Worm (Caenorhabditis elegans) whole organism, L4 larva: ENCODE measurements around the gene F09E5.11.
"Not testable (repeated sequence)": the region's sequence is repeated elsewhere in the genome, so short reads cannot be mapped to it uniquely, and the experiment has no call there.

ENCODE experiments used
- D1046.2 ChIP-seq: fragments of 200-800 bp; sonication (Bioruptor generic); IDR thresholded peaks from 2 replicates; pipeline ENCODE4 v1.3.6; 2022; ENCODE audit warnings: missing genetic modification characterization, missing compliant biosample characterization
- R02D3.7 ChIP-seq: fragments of 150-350 bp; sonication (generic microtip); optimal IDR thresholded peaks from 3 replicates; lab custom pipeline; 2014; ENCODE audit warnings: missing biosample characterization, missing genetic modification characterization
- T26A8.4 ChIP-seq: fragments of 200-800 bp; sonication (Bioruptor generic); IDR thresholded peaks from 2 replicates; pipeline ENCODE4 v1.3.6; 2022; ENCODE audit warnings: missing genetic modification characterization, missing compliant biosample characterization
- Y105C5A.15 ChIP-seq: fragments of 200-800 bp; sonication (Bioruptor generic); IDR thresholded peaks from 2 replicates; pipeline ENCODE4 v1.3.6; 2022; ENCODE audit warnings: missing genetic modification characterization, missing compliant biosample characterization
- Y48G9A.11 ChIP-seq: fragments of 200-800 bp; sonication (Bioruptor generic); IDR thresholded peaks from 2 replicates; pipeline ENCODE4 v1.3.6; 2022; ENCODE audit warnings: missing genetic modification reagents, missing genetic modification characterization, missing compliant biosample characterization
- ZK337.2 ChIP-seq: fragments of 200-800 bp; sonication (Bioruptor generic); IDR thresholded peaks from 2 replicates; pipeline ENCODE4 v1.3.6; 2022; ENCODE audit warnings: missing genetic modification reagents, missing genetic modification characterization, missing compliant biosample characterization
- aha-1 ChIP-seq: fragments of 150-350 bp; peaks from one replicate; lab custom pipeline; 2014; ENCODE audit warnings: missing biosample characterization, missing genetic modification characterization
- attf-4 ChIP-seq: sonication (generic microtip); optimal IDR thresholded peaks from 3 replicates; lab custom pipeline; 2017; ENCODE audit warnings: missing biosample characterization, missing genetic modification characterization
- ceh-20 ChIP-seq: fragments of 200-800 bp; sonication (Bioruptor generic); IDR thresholded peaks from 2 replicates; pipeline ENCODE4 v1.3.6; 2022; ENCODE audit warnings: missing genetic modification reagents, missing genetic modification characterization, missing compliant biosample characterization
- ceh-44 ChIP-seq: fragments of 200-800 bp; sonication (Bioruptor generic); IDR thresholded peaks from 2 replicates; pipeline ENCODE4 v1.3.6; 2022; ENCODE audit warnings: missing genetic modification reagents, missing genetic modification characterization, missing compliant biosample characterization
- ctbp-1 ChIP-seq: fragments of 200-800 bp; sonication (Bioruptor generic); IDR thresholded peaks from 2 replicates; pipeline ENCODE4 v1.3.6; 2022; ENCODE audit warnings: missing genetic modification reagents, missing genetic modification characterization, missing compliant biosample characterization
- daf-16 ChIP-seq, 3 experiments: sonication (generic microtip); optimal IDR thresholded peaks; 2 replicates each; lab custom pipeline; 2016 to 2017; ENCODE audit warnings: missing genetic modification characterization in 3 of 3, missing genetic modification reagents in 3 of 3, mild to moderate bottlenecking in 2 of 3, missing compliant biosample characterization in 2 of 3, missing biosample characterization in 1 of 3, moderate library complexity in 1 of 3
- daf-19 ChIP-seq: fragments of 200-800 bp; sonication (Bioruptor generic); conservative IDR thresholded peaks from 2 replicates; pipeline ENCODE4 v1.3.6; 2022; ENCODE audit warnings: missing genetic modification characterization, missing compliant biosample characterization
- dmd-6 ChIP-seq: fragments of 200-800 bp; sonication (Bioruptor generic); IDR thresholded peaks from 2 replicates; pipeline ENCODE4 v1.3.6; 2022; ENCODE audit warnings: missing genetic modification reagents, missing genetic modification characterization, missing compliant biosample characterization
- dmd-9 ChIP-seq: fragments of 200-800 bp; sonication (Bioruptor generic); IDR thresholded peaks from 2 replicates; pipeline ENCODE4 v1.3.6; 2022; ENCODE audit warnings: missing genetic modification reagents, missing genetic modification characterization, missing compliant biosample characterization
- egl-43 ChIP-seq: fragments of 200-800 bp; sonication (Bioruptor generic); IDR thresholded peaks from 2 replicates; pipeline ENCODE4 v1.3.6; 2022; ENCODE audit warnings: missing genetic modification reagents, missing genetic modification characterization, missing compliant biosample characterization
- hif-1 ChIP-seq, 2 experiments: sonication (generic microtip); optimal IDR thresholded peaks; 2 replicates each; lab custom pipeline; 2016 to 2017; ENCODE audit warnings: missing compliant biosample characterization in 2 of 2, missing genetic modification characterization in 2 of 2, missing genetic modification reagents in 2 of 2, missing genotype in 2 of 2, mild to moderate bottlenecking in 1 of 2
- hlh-11 ChIP-seq: fragments of 200-800 bp; sonication (Bioruptor generic); optimal IDR thresholded peaks from 2 replicates; lab custom pipeline; 2018; ENCODE audit warnings: mild to moderate bottlenecking, missing genetic modification characterization, missing compliant biosample characterization
- hmg-1.1 ChIP-seq: fragments of 200-800 bp; sonication (Bioruptor generic); IDR thresholded peaks from 2 replicates; pipeline ENCODE4 v1.3.6; 2022; ENCODE audit warnings: missing genetic modification reagents, missing genetic modification characterization, missing compliant biosample characterization
- lim-7 ChIP-seq: fragments of 200-800 bp; sonication (Bioruptor generic); IDR thresholded peaks from 2 replicates; pipeline ENCODE4 v1.3.6; 2022; ENCODE audit warnings: missing genetic modification characterization, missing compliant biosample characterization
- lin-1 ChIP-seq: fragments of 200-800 bp; sonication (Bioruptor generic); IDR thresholded peaks from 2 replicates; pipeline ENCODE4 v1.3.6; 2022; ENCODE audit warnings: missing genetic modification reagents, missing genetic modification characterization, missing compliant biosample characterization
- lin-29 ChIP-seq: fragments of 200-800 bp; sonication (Bioruptor generic); IDR thresholded peaks from 2 replicates; pipeline ENCODE4 v1.3.6; 2022; ENCODE audit warnings: missing genetic modification reagents, missing genetic modification characterization, missing compliant biosample characterization
- lin-38 ChIP-seq: fragments of 200-800 bp; sonication (Bioruptor generic); IDR thresholded peaks from 2 replicates; pipeline ENCODE4 v1.3.6; 2022; ENCODE audit warnings: missing genetic modification reagents, missing genetic modification characterization, missing compliant biosample characterization
- lsy-2 ChIP-seq, 2 experiments: fragments of 150-350 bp in 1 of 2; sonication (generic microtip) in 1 of 2; optimal IDR thresholded peaks; 2 replicates each; lab custom pipeline; 2014 to 2017; ENCODE audit warnings: missing biosample characterization in 2 of 2, missing genetic modification characterization in 2 of 2
- mdl-1 ChIP-seq, 2 experiments: fragments of 150-350 bp in 1 of 2; sonication (generic microtip) in 1 of 2; optimal IDR thresholded peaks; 2 replicates each; lab custom pipeline; 2014 to 2017; ENCODE audit warnings: missing biosample characterization in 2 of 2, missing genetic modification characterization in 2 of 2
- mep-1 ChIP-seq: fragments of 150-350 bp; sonication (generic microtip); optimal IDR thresholded peaks from 3 replicates; lab custom pipeline; 2014; ENCODE audit warnings: missing biosample characterization, missing genetic modification characterization
- mes-2 ChIP-seq: sonication (generic microtip); optimal IDR thresholded peaks from 2 replicates; lab custom pipeline; 2016; ENCODE audit warnings: missing genotype, mild to moderate bottlenecking, missing genetic modification characterization, missing compliant biosample characterization; ENCODE audit not compliant: poor library complexity, severe bottlenecking
- nhr-10 ChIP-seq: fragments of 150-350 bp; optimal IDR thresholded peaks from 2 replicates; lab custom pipeline; 2014; ENCODE audit warnings: missing biosample characterization, missing genetic modification characterization
- nhr-102 ChIP-seq: sonication (generic microtip); optimal IDR thresholded peaks from 2 replicates; lab custom pipeline; 2016; ENCODE audit warnings: mild to moderate bottlenecking, missing genetic modification characterization, moderate library complexity, missing compliant biosample characterization
- nhr-237 ChIP-seq: sonication (generic microtip); optimal IDR thresholded peaks from 2 replicates; lab custom pipeline; 2017; ENCODE audit warnings: missing biosample characterization, missing genetic modification characterization
- nhr-42 ChIP-seq: fragments of 200-800 bp; sonication (Bioruptor generic); IDR thresholded peaks from 2 replicates; pipeline ENCODE4 v1.3.6; 2022; ENCODE audit warnings: missing genetic modification characterization, missing compliant biosample characterization
- nhr-48 ChIP-seq: sonication (generic microtip); optimal IDR thresholded peaks from 2 replicates; lab custom pipeline; 2016; ENCODE audit warnings: mild to moderate bottlenecking, missing genetic modification characterization, missing compliant biosample characterization
- nhr-6 ChIP-seq: fragments of 150-350 bp; optimal IDR thresholded peaks from 2 replicates; lab custom pipeline; 2014; ENCODE audit warnings: missing biosample characterization, missing genetic modification characterization
- nhr-77 ChIP-seq: fragments of 150-350 bp; optimal IDR thresholded peaks from 2 replicates; lab custom pipeline; 2014; ENCODE audit warnings: missing biosample characterization, missing genetic modification characterization
- pha-4 ChIP-seq, 2 experiments: fragments of 150-350 bp in 1 of 2; fragments of 200-800 bp in 1 of 2; sonication (Bioruptor generic) in 1 of 2; IDR thresholded peaks in 1 of 2; optimal IDR thresholded peaks in 1 of 2; 2 replicates each; pipeline versions ENCODE4 v1.3.6 to Lab custom; 2014 to 2022; ENCODE audit warnings: missing genetic modification characterization in 2 of 2, missing genetic modification reagents in 2 of 2, missing biosample characterization in 1 of 2, missing compliant biosample characterization in 1 of 2
- php-3 ChIP-seq: fragments of 200-800 bp; sonication (Bioruptor generic); IDR thresholded peaks from 2 replicates; pipeline ENCODE4 v1.3.6; 2022; ENCODE audit warnings: missing genetic modification reagents, missing genetic modification characterization, missing compliant biosample characterization
- pqm-1 ChIP-seq: sonication (generic microtip); optimal IDR thresholded peaks from 2 replicates; lab custom pipeline; 2017; ENCODE audit warnings: missing biosample characterization, missing genetic modification characterization
- set-16 ChIP-seq: fragments of 200-800 bp; sonication (Bioruptor generic); IDR thresholded peaks from 2 replicates; pipeline ENCODE4 v1.3.6; 2022; ENCODE audit warnings: missing genetic modification reagents, missing genetic modification characterization, missing compliant biosample characterization
- unc-130 ChIP-seq: sonication (generic microtip); optimal IDR thresholded peaks from 2 replicates; lab custom pipeline; 2016; ENCODE audit warnings: missing genetic modification reagents, missing genetic modification characterization, missing compliant biosample characterization
- vab-7 ChIP-seq: fragments of 200-800 bp; sonication (Bioruptor generic); IDR thresholded peaks from 2 replicates; pipeline ENCODE4 v1.3.6; 2022; ENCODE audit warnings: missing genetic modification reagents, missing genetic modification characterization, missing compliant biosample characterization
- zfp-2 ChIP-seq: sonication (generic microtip); optimal IDR thresholded peaks from 2 replicates; lab custom pipeline; 2016; ENCODE audit warnings: mild to moderate bottlenecking, missing genetic modification characterization, missing compliant biosample characterization
- zfp-3 ChIP-seq: fragments of 200-800 bp; sonication (Bioruptor generic); conservative IDR thresholded peaks from 2 replicates; pipeline ENCODE4 v1.3.6; 2022; ENCODE audit warnings: missing genetic modification reagents, missing genetic modification characterization, missing compliant biosample characterization

The F09E5.11 gene

DNA sequence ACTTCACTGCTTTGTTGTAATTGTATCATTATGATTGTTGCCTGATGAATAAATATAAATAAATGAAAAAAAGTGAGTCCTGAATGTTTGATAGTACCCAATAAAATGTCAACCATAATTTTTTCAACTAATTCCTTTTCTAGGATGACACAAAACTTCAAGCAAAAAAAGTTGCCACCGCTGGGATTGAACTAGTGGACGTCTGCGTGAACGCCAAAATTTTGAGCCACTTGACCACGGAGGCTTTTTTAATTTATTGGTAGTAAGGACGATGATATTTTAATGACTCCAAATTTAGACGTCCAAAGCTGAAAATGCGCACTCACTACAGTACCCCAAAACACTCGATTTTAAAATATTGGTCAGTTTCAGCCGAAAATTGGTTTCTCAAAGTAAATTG lies 4.3 kb downstream of the F09E5.11 start (continued):
- TF ChIP-seq attf-4 (tag; lab: Kevin White, UChicago) (no peak), aha-1 (tag; lab: Kevin White, UChicago) (peak; percentile 62), ctbp-1 (GFP tag; lab: Robert Waterston, UW) (peak; percentile 89), nhr-10 (tag; lab: Kevin White, UChicago) (no peak), dmd-6 (GFP tag; lab: Robert Waterston, UW) (0 out of 2 replicates have a peak, but pooled peaks have one; percentile 27), nhr-237 (tag; lab: Kevin White, UChicago) (no peak), mdl-1 (tag; optimal IDR thresholded peaks at IDR 0.05; lab: Kevin White, UChicago) (no peak), T26A8.4 (peak; percentile 89), pqm-1 (tag; lab: Kevin White, UChicago) (no peak), ceh-44 (GFP tag; lab: Robert Waterston, UW) (no peak), nhr-42 (GFP tag; lab: Robert Waterston, UW) (peak; percentile 69; the same call in 1 of the 2 replicates)
- TF ChIP-seq, all 104 proteins: peak for 54

DNA sequence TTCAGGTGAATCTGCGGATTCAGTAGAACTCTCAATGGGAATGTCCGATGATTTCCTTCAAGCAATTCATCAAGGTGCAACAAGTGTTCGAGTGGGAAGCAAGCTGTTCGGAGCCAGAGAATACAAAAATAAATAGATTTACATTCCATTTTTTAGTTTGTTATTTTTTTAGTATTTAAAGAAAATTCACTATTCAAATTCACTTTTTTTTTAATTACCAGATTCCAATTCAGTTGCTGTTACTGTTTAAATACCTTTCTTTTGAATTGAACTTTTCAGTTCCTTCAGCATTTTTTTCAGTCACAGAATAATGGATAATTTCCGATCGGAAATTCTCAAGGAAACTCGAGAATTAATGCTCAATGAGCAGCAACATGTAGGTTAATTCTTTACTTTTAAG lies 6.2 kb downstream of the F09E5.11 start, which contains the start of gene F09E5.7:
F09E5.7 (plus strand) TSS at position 301 of the 400 bp plus-strand sequence.
- TF ChIP-seq lsy-2 (tag; optimal IDR thresholded peaks at IDR 0.05; lab: Kevin White, UChicago), result no peak
- TF ChIP-seq R02D3.7 (tag; lab: Kevin White, UChicago), result no peak
- TF ChIP-seq nhr-102 (tag; lab: Kevin White, UChicago), result no peak
- TF ChIP-seq ZK337.2 (GFP tag; lab: Robert Waterston, UW), result no peak
- TF ChIP-seq zfp-2 (tag; lab: Kevin White, UChicago), result no peak
- TF ChIP-seq mep-1 (tag; lab: Kevin White, UChicago), result no peak
- no peak for TF ChIP-seq lim-7
- TF ChIP-seq Y105C5A.15 (GFP tag; lab: Robert Waterston, UW), result no peak
- TF ChIP-seq dmd-6 (GFP tag; lab: Robert Waterston, UW), result no peak
- no peak for TF ChIP-seq hif-1 (tag; optimal IDR thresholded peaks at IDR 0.05; lab: Kevin White, UChicago)
- no peak for TF ChIP-seq set-16 (GFP tag; lab: Robert Waterston, UW)

DNA sequence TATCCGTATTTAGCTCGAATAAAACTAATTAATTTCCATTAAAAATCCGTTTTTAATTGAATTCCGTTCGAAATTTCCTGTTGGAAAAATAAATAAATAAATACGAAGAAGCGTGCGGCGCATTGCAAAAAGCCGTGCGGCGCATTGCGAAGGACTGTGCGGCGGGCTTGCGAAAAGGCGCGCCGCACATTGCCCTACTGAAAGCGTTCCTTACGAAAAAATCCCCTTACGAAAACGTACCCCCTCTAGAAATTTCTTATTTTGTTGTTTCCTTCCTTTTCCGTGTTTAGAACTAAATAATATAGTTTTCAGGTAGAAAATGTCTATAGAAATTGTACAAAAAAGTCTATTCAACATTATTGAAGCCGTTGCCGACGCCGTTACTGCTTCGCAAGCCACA lies 7.6 kb downstream of the F09E5.11 start, which contains the start of gene F09E5.8:
F09E5.8 (plus strand) TSS at position 313 of the 400 bp plus-strand sequence.
- TF ChIP-seq ctbp-1 (GFP tag; lab: Robert Waterston, UW), result 0 out of 2 replicates have a peak, but pooled peaks have one; percentile 39
- TF ChIP-seq ceh-20 (GFP tag; lab: Robert Waterston, UW), result 0 out of 2 replicates have a peak, but pooled peaks have one; percentile 25
- peak; percentile 82 for TF ChIP-seq lin-38
- TF ChIP-seq T26A8.4, result peak; percentile 81
- peak; percentile 23; the same call in 1 of the 2 replicates for TF ChIP-seq dmd-6 (GFP tag; lab: Robert Waterston, UW)
- TF ChIP-seq hmg-1.1 (GFP tag; lab: Robert Waterston, UW), result peak; percentile 78
- TF ChIP-seq vab-7 (GFP tag; lab: Robert Waterston, UW), result 0 out of 2 replicates have a peak, but pooled peaks have one; percentile 63
- TF ChIP-seq lin-1 (GFP tag; lab: Robert Waterston, UW), result 0 out of 2 replicates have a peak, but pooled peaks have one; percentile 41
- TF ChIP-seq pha-4 (GFP tag; IDR thresholded peaks at IDR 0.05; lab: Robert Waterston, UW), result peak; percentile 63; the same call in 1 of the 2 replicates
- TF ChIP-seq pha-4 (tag; optimal IDR thresholded peaks at IDR 0.05; lab: Kevin White, UChicago), result not testable (repeated sequence)

DNA sequence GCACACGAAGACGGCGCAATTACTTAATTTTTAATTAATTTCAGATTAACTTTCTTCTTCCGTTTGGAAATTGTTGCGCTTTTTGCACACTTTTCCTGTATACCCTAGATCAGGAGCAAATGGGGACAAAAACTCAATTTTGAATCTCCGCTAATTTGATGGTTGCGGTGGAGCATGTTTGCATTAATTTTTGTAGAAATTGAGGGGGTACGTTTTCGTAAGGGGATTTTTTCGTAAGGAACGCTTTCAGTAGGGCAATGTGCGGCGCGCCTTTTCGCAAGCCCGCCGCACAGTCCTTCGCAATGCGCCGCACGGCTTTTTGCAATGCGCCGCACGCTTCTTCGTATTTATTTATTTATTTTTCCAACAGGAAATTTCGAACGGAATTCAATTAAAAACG lies 11.6 kb downstream of the F09E5.11 start:
- TF ChIP-seq D1046.2 (peak; percentile 83; the same call in 1 of the 2 replicates), aha-1 (tag; lab: Kevin White, UChicago) (peak; percentile 63), ctbp-1 (GFP tag; lab: Robert Waterston, UW) (peak; percentile 95), nhr-48 (peak; percentile 0), hmg-1.1 (GFP tag; lab: Robert Waterston, UW) (peak; percentile 94), php-3 (GFP tag; lab: Robert Waterston, UW) (peak; percentile 92), unc-130 (GFP tag; lab: Kevin White, UChicago) (peak; percentile 15), lin-29 (GFP tag; lab: Robert Waterston, UW) (peak; percentile 83), hlh-11 (peak; percentile 39), nhr-6 (tag; lab: Kevin White, UChicago) (peak; percentile 41), lsy-2 (tag; optimal IDR thresholded peaks at IDR 0.05; lab: Kevin White, UChicago) (peak; percentile 26 to 73), ZK337.2 (GFP tag; lab: Robert Waterston, UW) (peak; percentile 21; the same call in 1 of the 2 replicates), daf-16 (tag; optimal IDR thresholded peaks at IDR 0.05; lab: Kevin White, UChicago) (peak; percentile 6), zfp-3 (GFP tag; lab: Robert Waterston, UW) (peak; percentile 89), dmd-6 (GFP tag; lab: Robert Waterston, UW) (peak; percentile 90), dmd-9 (GFP tag; lab: Robert Waterston, UW) (peak; percentile 85; the same call in 1 of the 2 replicates), mes-2 (tag; lab: Kevin White, UChicago) (peak; percentile 85), Y48G9A.11 (GFP tag; lab: Robert Waterston, UW) (peak; percentile 86), nhr-77 (tag; lab: Kevin White, UChicago) (peak; percentile 27), egl-43 (GFP tag; lab: Robert Waterston, UW) (peak; percentile 91), daf-19 (peak; percentile 46; the same call in 1 of the 2 replicates)
- not testable (repeated sequence) for TF ChIP-seq daf-16 (GFP tag; optimal IDR thresholded peaks at IDR 0.05; lab: Kevin White, UChicago)
